Worm (Caenorhabditis elegans) whole organism, L4/young adult: ENCODE measurements around the gene ape-1.

ENCODE experiments used
- W03F9.2 ChIP-seq: fragments of 150-350 bp; optimal IDR thresholded peaks from 2 replicates; lab custom pipeline; 2014; ENCODE audit warnings: missing biosample characterization, missing genetic modification characterization
- dao-5 ChIP-seq: sonication (generic microtip); optimal IDR thresholded peaks from 2 replicates; lab custom pipeline; 2016; ENCODE audit warnings: missing genotype, missing genetic modification characterization, moderate library complexity, missing compliant biosample characterization
- him-1 ChIP-seq: sonication (generic microtip); optimal IDR thresholded peaks from 2 replicates; lab custom pipeline; 2016; ENCODE audit warnings: missing genotype, missing genetic modification reagents, missing genetic modification characterization, missing compliant biosample characterization

The ape-1 gene

DNA sequence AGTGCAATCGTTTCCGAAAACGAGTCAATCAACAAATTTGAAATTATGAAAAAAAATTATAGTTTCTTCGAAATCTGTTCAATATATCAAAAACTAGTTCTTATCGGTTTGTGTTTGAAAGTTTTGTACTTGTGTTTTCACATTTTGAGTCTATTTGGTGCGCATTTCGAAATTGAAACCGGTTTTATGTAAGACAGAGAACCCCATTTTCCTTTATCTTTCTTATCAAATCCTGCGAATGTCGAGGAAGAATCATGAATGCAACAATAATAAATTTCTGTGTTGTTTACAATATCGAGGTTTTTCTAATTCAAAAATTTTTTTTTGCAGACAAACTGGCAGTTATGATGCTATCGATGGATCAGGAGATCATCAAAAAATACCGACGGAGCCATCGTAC, 7.1 kb downstream of the ape-1 start:
- no peak for TF ChIP-seq dao-5 (tag; lab: Kevin White, UChicago)
- no peak for TF ChIP-seq W03F9.2 (tag; lab: Kevin White, UChicago)
- TF ChIP-seq him-1 = no peak

DNA sequence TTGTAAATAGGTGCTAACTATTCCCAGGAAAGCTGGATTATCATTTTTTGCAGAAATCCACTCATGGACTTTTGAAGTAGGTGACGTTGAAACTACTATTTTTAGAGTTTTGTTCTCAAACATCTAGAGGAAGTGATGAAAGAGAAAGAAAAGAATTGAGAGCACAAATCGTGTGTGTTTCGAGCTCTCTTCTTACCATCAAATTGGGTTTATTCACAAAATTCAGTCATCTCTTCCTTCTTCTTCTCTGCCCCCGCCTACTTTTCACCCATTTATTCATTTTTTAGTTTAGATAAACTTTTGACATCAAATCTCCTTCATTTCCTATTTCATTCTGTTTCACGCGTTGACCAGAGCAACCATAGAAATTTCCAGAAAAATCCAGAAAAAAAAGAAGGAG, 11.1 kb downstream of the ape-1 start, which contains the start of gene W05E10.2:
Gene W05E10.2, plus strand, starts transcription at position 301 of the 400 bp plus-strand sequence.
- no peak for TF ChIP-seq W03F9.2 (tag; lab: Kevin White, UChicago)
- no peak for TF ChIP-seq him-1
- TF ChIP-seq dao-5 (tag; lab: Kevin White, UChicago) = no peak

DNA sequence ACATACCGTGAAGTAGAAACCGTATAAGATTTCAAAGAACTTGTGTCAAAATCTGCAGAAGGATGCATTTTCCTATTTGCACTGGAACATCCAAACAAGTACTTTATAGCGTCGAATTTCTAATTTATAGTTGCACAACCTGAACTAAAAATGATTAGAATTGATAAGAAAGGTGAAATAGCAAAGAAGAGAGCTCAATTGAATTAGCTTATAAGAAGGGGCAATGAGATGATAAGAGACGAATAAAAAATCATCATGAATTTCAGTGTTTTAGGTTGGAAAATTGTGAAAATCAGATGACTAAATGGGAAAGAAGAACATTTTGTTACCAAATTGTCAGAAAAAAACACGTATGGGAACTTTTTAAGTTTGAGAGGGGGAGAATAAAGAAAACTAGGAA, 15.8 kb downstream of the ape-1 start, which contains the start of gene W05E10.1:
Gene W05E10.1, minus strand, starts transcription at position 139 of the 400 bp plus-strand sequence.
- TF ChIP-seq him-1 (no peak), dao-5 (tag; lab: Kevin White, UChicago) (no peak), W03F9.2 (tag; lab: Kevin White, UChicago) (no peak)

DNA sequence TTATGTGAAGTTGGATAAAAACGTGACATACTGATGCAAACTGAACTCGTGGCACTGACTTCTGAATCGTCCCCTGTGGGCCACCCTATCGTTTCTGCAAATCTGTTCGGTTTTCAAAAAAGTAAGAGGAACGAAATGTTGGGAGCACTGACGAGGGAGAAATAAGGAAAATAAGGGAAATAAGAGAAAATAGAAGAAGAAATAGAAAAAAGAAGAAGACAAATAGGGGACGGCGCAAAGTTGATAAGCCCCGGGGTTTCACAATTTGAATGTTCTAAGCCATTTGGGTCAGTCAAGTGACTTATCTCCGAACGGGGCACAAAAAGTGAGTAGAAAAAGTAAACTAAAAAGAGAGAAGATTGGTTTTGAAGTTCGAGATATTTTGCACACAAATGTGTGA, 19.9 kb downstream of the ape-1 start, which contains the start of gene W05E10.5:
Gene W05E10.5, minus strand, starts transcription at position 101 of the 400 bp plus-strand sequence.
- no peak for TF ChIP-seq dao-5 (tag; lab: Kevin White, UChicago)
- no peak for TF ChIP-seq W03F9.2 (tag; lab: Kevin White, UChicago)
- no peak for TF ChIP-seq him-1

DNA sequence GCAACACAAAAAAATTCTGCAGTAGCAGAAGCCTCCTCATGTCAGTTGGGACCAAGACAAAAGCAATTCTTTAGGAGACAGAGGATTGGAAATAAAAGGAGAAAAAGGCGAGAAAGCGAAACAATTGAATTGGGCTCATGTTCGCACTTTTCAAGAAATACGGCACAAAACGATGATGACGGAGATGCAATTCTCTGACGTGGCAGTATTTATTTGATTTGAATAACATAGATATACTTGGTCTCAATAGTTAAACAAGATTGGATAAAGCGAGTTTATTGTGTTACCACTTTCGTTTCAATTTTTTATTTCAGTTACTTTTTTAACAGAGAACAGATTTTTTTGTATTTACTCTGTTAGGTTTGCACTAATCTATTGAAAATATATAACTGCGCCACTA, 21.7 kb downstream of the ape-1 start:
- TF ChIP-seq W03F9.2 (tag; lab: Kevin White, UChicago) = no peak
- TF ChIP-seq him-1 = no peak
- no peak for TF ChIP-seq dao-5 (tag; lab: Kevin White, UChicago)

DNA sequence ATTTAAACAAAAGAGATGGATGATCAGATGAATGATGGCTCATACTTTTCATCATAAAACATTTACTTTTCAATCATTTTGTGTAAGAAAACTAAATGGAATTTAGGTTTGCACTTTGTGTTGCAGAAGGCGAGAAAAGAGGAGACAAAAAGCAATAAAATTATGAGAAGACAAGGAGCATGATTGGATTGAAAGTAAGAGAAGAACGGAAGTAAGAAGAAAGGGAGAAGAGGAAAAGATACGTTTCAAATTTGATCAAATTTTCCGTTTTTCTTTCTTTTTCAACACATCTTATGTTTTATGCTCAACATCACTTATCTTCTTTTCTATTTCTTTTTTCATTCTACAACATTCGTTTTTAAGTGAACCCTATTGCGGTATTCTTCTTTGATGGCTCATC, 28.9 kb downstream of the ape-1 start:
- no peak for TF ChIP-seq him-1

DNA sequence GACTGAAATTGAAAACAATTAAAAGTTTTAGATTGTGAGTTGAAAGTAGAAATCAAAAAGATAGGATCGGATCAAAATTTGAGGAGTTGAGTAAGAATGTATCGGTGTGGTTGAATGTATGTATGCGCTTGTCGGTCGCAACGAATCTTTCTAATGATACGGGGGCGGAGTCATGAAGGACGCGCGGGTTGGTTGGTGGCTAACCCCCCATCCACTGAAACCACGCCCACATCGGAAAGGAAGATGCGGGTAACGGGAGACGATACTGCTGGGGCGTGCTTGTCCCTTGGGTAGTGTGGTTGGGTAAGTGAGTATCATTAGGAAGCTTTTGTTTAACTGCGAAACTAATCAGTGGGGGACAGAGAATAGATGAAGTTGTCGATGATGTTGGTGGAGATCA, 29.7 kb downstream of the ape-1 start, which contains the start of gene ceh-32:
Gene ceh-32, minus strand, starts transcription at position 2 of the 400 bp plus-strand sequence.
- TF ChIP-seq dao-5 (tag; lab: Kevin White, UChicago) (no peak), him-1 (no peak), W03F9.2 (tag; lab: Kevin White, UChicago) (no peak)

DNA sequence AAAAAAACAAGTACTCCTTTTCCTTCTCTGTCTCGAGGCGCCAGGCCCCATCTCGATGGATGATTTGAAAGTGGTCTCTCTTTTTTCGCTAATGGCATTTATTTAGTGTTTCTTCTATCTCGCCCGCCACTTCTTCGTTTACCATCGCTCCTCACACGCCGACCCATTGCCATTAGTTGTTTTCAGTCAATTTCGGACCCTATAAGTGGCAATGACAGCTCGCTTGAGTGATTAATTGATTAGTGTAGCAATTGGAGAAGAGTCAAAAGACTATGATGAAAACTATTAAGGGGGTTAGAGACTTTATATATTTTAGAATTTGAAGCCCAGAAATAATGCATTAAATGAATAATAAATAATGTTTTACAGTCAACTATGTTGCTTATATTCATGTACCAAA, 30.6 kb downstream of the ape-1 start:
- TF ChIP-seq W03F9.2 (tag; lab: Kevin White, UChicago) (no peak), dao-5 (tag; lab: Kevin White, UChicago) (no peak), him-1 (no peak)

DNA sequence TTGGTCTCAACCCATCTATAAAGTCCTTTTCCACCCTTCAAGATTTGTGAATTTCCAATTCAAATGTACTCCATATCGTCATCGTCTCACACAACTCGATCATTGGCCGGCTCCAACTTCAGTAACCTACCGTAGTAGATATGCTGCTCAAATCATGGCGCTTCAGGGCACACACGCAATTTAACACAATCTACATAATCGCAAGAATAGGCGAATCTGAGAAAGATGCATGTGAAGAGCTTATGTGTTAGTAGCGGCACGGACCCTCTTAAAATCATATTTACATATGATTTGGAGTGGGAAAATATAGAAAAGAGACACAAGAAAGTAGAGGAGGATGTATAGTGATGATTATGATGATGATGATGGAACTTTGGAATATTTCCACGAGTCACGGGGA, 36.0 kb downstream of the ape-1 start:
- TF ChIP-seq W03F9.2 (tag; lab: Kevin White, UChicago) = no peak
- TF ChIP-seq him-1 = no peak
- no peak for TF ChIP-seq dao-5 (tag; lab: Kevin White, UChicago)

DNA sequence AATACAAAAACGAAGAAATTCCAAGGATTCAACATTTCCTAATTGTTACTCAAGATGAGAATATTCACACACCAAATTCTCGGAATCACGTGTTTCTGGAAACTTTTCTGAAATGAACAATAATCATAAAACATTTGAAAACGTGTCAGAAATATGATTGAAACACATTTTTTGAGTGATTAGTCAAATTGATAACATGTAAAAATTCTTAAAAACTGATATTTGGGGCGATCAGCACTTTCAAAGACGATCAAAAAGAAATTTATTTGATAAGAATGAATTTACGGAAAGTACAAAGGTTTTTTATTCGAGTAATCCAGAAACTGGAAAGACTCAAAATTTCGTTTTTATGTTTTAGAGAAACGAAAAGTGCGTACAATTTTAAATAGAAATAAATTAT, 40.1 kb downstream of the ape-1 start, which contains the start of gene tre-3:
Gene tre-3, minus strand, starts transcription at position 107 of the 400 bp plus-strand sequence.
- TF ChIP-seq W03F9.2 (tag; lab: Kevin White, UChicago) (no peak), him-1 (no peak), dao-5 (tag; lab: Kevin White, UChicago) (no peak)

DNA sequence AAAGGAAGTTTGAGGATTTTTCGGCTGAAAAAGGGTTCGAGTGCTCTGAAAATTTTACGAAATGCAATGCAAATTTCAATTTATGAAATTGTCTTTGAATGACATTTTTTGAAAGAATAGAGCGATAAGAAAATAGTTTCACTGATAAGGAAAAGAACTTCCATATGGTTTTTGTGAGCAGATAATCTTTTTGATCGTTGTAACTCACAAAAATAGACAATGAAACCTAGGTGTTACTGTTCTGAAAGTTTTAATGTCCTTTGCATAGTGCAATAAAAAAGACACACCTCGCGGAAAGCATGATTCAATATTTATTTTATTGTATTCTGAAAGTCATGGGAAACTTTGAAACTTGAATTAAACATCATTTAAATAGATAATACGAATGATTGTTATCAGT, 41.2 kb downstream of the ape-1 start:
- TF ChIP-seq W03F9.2 (tag; lab: Kevin White, UChicago) = no peak

DNA sequence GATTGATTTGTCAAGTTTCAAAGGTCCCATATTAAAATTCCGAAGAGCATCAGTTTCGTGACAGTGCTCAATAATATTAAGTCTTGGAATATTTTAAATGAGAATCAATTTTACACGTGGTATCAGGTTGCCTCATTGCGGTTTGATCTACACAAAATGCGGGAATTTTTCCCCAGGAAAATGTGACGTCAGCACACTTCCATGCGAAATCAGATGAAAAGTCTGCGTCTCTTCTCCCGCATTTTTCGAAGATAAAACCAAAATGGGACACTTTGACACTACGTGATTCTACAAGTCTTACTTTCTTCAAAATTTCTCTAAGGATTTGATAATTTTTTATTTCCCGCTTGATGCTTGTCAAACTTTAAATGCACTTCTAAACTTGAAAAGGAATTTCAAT, 47.1 kb downstream of the ape-1 start:
- TF ChIP-seq him-1 (no peak), dao-5 (tag; lab: Kevin White, UChicago) (no peak), W03F9.2 (tag; lab: Kevin White, UChicago) (no peak)

DNA sequence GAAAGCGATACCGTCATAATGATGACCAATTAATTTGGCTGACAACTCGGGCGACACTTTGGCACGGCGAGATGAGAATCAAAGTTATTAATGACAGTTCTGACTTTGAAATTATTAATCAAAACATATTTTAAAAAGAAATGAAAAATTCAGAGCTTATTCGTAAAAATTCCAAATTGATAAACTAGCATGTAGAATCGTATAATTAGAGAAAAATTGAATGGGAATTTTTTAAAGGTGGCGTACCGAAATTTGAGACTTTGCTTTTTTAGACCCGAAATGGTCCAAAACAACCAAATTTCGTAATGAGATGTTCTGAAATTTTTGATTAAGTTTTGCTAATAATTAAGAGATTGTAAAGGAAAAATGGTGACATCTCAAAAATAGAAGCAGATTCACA, 50.2 kb downstream of the ape-1 start, which contains the start of gene daf-11:
Gene daf-11, minus strand, starts transcription at position 101 of the 400 bp plus-strand sequence.
- TF ChIP-seq W03F9.2 (tag; lab: Kevin White, UChicago) (no peak), dao-5 (tag; lab: Kevin White, UChicago) (no peak), him-1 (no peak)

DNA sequence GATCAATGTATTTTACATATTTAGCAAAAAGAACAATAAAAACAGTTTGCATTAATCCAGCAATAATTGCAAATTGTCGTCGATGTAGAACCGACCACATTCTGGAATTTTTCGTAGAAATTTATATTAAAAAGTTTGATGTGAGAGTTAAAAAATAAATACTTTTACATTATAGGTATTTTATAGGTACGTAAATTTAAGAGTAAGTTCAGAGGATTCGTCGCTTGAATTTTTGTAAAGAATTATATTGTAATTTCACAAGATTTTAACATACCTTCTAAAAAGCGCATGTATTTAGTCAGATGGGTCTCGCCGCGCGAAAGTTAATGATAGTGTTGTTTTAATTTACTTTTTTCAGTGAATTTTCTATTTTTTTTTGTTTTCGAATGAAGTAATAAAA, 54.3 kb downstream of the ape-1 start, which contains the start of gene rhr-2:
Gene rhr-2, minus strand, starts transcription at position 101 of the 400 bp plus-strand sequence.
- TF ChIP-seq dao-5 (tag; lab: Kevin White, UChicago) = no peak
- no peak for TF ChIP-seq him-1
- TF ChIP-seq W03F9.2 (tag; lab: Kevin White, UChicago) = no peak

DNA sequence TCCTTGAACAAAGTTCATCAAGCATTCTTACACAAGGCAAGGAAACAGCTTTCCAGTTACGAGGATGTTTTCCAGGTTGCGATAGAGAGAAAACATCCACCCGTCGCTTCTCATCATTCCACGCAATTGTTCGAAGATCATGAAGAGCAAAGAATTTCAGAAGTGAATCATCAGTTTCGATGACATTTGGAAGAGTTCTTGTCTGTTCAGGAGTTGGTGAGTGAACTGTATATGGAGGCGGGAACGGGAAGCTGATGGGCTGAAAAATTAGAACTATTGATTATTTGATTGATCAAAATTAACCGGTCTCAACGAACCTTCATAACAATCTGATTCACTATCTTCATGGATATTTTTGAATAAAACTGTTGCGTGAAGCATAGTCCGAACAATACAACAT, 56.3 kb downstream of the ape-1 start:
- TF ChIP-seq him-1 = no peak
- TF ChIP-seq dao-5 (tag; lab: Kevin White, UChicago) = no peak
- no peak for TF ChIP-seq W03F9.2 (tag; lab: Kevin White, UChicago)
